Fruit fly (Drosophila melanogaster) whole organism, embryonic: ENCODE data around the gene CG18586.

Experiments
- ATbp ChIP-seq: fragments of 200-800 bp; sonication (Bioruptor generic); optimal IDR thresholded peaks from 2 replicates; lab custom pipeline; 2017; ENCODE audit warnings: missing biosample characterization, mild to moderate bottlenecking, missing genetic modification characterization, missing genetic modification reagents
- Atf-2 ChIP-seq: fragments of 200-800 bp; sonication (Bioruptor generic); optimal IDR thresholded peaks from 2 replicates; lab custom pipeline; 2016; ENCODE audit warnings: missing biosample characterization, missing genetic modification characterization
- Bdp1 ChIP-seq: fragments of 200-800 bp; sonication (Bioruptor generic); optimal IDR thresholded peaks from 3 replicates; lab custom pipeline; 2016; ENCODE audit warnings: missing biosample characterization, missing genetic modification characterization
- CG10565 ChIP-seq: fragments of 200-800 bp; sonication (Bioruptor generic); optimal IDR thresholded peaks from 3 replicates; lab custom pipeline; 2016; ENCODE audit warnings: missing biosample characterization, mild to moderate bottlenecking, missing genetic modification characterization
- CG11093 ChIP-seq: fragments of 200-800 bp; sonication (Bioruptor generic); IDR thresholded peaks from 3 replicates; pipeline ENCODE4 v1.3.6; 2022; ENCODE audit warnings: missing biosample characterization, missing genetic modification characterization
- CG12236 ChIP-seq: fragments of 200-800 bp; sonication (Bioruptor generic); optimal IDR thresholded peaks from 2 replicates; lab custom pipeline; 2016; ENCODE audit warnings: missing biosample characterization, missing genetic modification characterization
- CG12299 ChIP-seq: fragments of 200-800 bp; sonication (Bioruptor generic); optimal IDR thresholded peaks from 2 replicates; lab custom pipeline; 2018; ENCODE audit warnings: missing biosample characterization, mild to moderate bottlenecking, missing genetic modification characterization
- CG1647 ChIP-seq: fragments of 200-800 bp; sonication (Bioruptor generic); optimal IDR thresholded peaks from 3 replicates; lab custom pipeline; 2016; ENCODE audit warnings: missing biosample characterization, missing genetic modification characterization
- CG18262 ChIP-seq: fragments of 200-800 bp; optimal IDR thresholded peaks from 3 replicates; lab custom pipeline; 2019; ENCODE audit warnings: missing biosample characterization, mild to moderate bottlenecking, missing genetic modification characterization, moderate library complexity
- CG18764 ChIP-seq: fragments of 200-800 bp; sonication (Bioruptor generic); optimal IDR thresholded peaks from 3 replicates; lab custom pipeline; 2016; ENCODE audit warnings: missing biosample characterization, missing genetic modification characterization
- CG31441 ChIP-seq: fragments of 200-800 bp; sonication (Bioruptor generic); IDR thresholded peaks from 2 replicates; pipeline ENCODE4 v1.3.6; 2022; ENCODE audit warnings: missing biosample characterization, missing genetic modification characterization
- CG3838 ChIP-seq: fragments of 200-800 bp; sonication (Bioruptor generic); optimal IDR thresholded peaks from 3 replicates; lab custom pipeline; 2016; ENCODE audit warnings: missing biosample characterization, missing genetic modification characterization
- CG4424 ChIP-seq: fragments of 200-800 bp; sonication (Bioruptor generic); optimal IDR thresholded peaks from 3 replicates; lab custom pipeline; 2016; ENCODE audit warnings: missing biosample characterization, missing genetic modification characterization
- CG4820 ChIP-seq: fragments of 200-800 bp; sonication (Bioruptor generic); optimal IDR thresholded peaks from 3 replicates; lab custom pipeline; 2016; ENCODE audit warnings: missing biosample characterization, missing genetic modification characterization
- CG7271 ChIP-seq: fragments of 200-800 bp; sonication (Bioruptor generic); optimal IDR thresholded peaks from 2 replicates; lab custom pipeline; 2018; ENCODE audit warnings: missing biosample characterization, mild to moderate bottlenecking, missing genetic modification characterization, moderate library complexity
- CG7839 ChIP-seq: fragments of 200-800 bp; sonication (Bioruptor generic); optimal IDR thresholded peaks from 3 replicates; lab custom pipeline; 2018; ENCODE audit warnings: missing biosample characterization, mild to moderate bottlenecking, missing genetic modification characterization, moderate library complexity
- CG9215 ChIP-seq: fragments of 200-800 bp; sonication (Bioruptor generic); IDR thresholded peaks from 2 replicates; pipeline ENCODE4 v1.3.6; 2022; ENCODE audit warnings: missing biosample characterization, missing genetic modification characterization
- CG9437 ChIP-seq: fragments of 200-800 bp; sonication (Bioruptor generic); optimal IDR thresholded peaks from 2 replicates; lab custom pipeline; 2018; ENCODE audit warnings: missing biosample characterization, mild to moderate bottlenecking, missing genetic modification characterization
- D ChIP-seq, 2 experiments: fragments of 200-800 bp in 1 of 2; fragments of >200 bp in 1 of 2; sonication (Bioruptor generic) in 1 of 2; optimal IDR thresholded peaks; 2 replicates in 1 of 2; 3 replicates in 1 of 2; lab custom pipeline; 2017; ENCODE audit warnings: mild to moderate bottlenecking in 1 of 2, missing biosample characterization in 1 of 2, missing genetic modification characterization in 1 of 2, missing genetic modification reagents in 1 of 2
- D19A ChIP-seq: fragments of 200-800 bp; optimal IDR thresholded peaks from 3 replicates; lab custom pipeline; 2019; ENCODE audit warnings: missing biosample characterization, mild to moderate bottlenecking, missing genetic modification characterization, moderate library complexity
- E2f1 ChIP-seq: fragments of 200-800 bp; sonication (Bioruptor generic); IDR thresholded peaks from 2 replicates; pipeline ENCODE4 v1.3.6; 2022; ENCODE audit warnings: missing biosample characterization, missing genetic modification characterization
- Ets65A ChIP-seq: fragments of 200-800 bp; sonication (Bioruptor generic); peaks from one replicate; lab custom pipeline; 2016; ENCODE audit warnings: missing biosample characterization, missing genetic modification characterization
- Gug ChIP-seq: fragments of 200-800 bp; sonication (Bioruptor generic); IDR thresholded peaks from 4 replicates; pipeline ENCODE4 v1.3.6; 2022; ENCODE audit warnings: missing biosample characterization, missing genetic modification characterization
- Hr51 ChIP-seq, 2 experiments: fragments of 200-800 bp; sonication (Bioruptor generic); optimal IDR thresholded peaks; 2 replicates in 1 of 2; 3 replicates in 1 of 2; lab custom pipeline; 2016 to 2018; ENCODE audit warnings: missing biosample characterization in 2 of 2, missing genetic modification characterization in 2 of 2, mild to moderate bottlenecking in 1 of 2, moderate library complexity in 1 of 2
- Kr ChIP-seq: fragments of 200-800 bp; sonication (Bioruptor generic); optimal IDR thresholded peaks from 2 replicates; lab custom pipeline; 2017; ENCODE audit warnings: missing biosample characterization, mild to moderate bottlenecking, missing genetic modification characterization
- Med ChIP-seq: fragments of 200-800 bp; sonication (Bioruptor generic); peaks from one replicate; lab custom pipeline; 2016; ENCODE audit warnings: missing biosample characterization, missing genetic modification characterization, mild to moderate bottlenecking, inconsistent platforms, moderate library complexity
- Opbp ChIP-seq: fragments of 200-800 bp; sonication (Bioruptor generic); IDR thresholded peaks from 3 replicates; pipeline ENCODE4 v1.3.6; 2022; ENCODE audit warnings: missing biosample characterization, missing genetic modification characterization; ENCODE audit not compliant: partially characterized antibody
- Optix ChIP-seq: fragments of 200-800 bp; sonication (Bioruptor generic); IDR thresholded peaks from 3 replicates; pipeline ENCODE4 v1.3.6; 2022; ENCODE audit warnings: missing biosample characterization, missing genetic modification characterization
- PHDP ChIP-seq: fragments of 200-800 bp; sonication (Bioruptor generic); optimal IDR thresholded peaks from 3 replicates; lab custom pipeline; 2018; ENCODE audit warnings: missing biosample characterization, mild to moderate bottlenecking, missing genetic modification characterization, moderate library complexity
- Sry-β ChIP-seq: fragments of 200-800 bp; sonication (Bioruptor generic); optimal IDR thresholded peaks from 2 replicates; lab custom pipeline; 2018; ENCODE audit warnings: missing biosample characterization, mild to moderate bottlenecking, missing genetic modification characterization, moderate library complexity
- Sry-δ ChIP-seq: fragments of 200-800 bp; sonication (Bioruptor generic); optimal IDR thresholded peaks from 2 replicates; lab custom pipeline; 2016; ENCODE audit warnings: missing biosample characterization, missing genetic modification characterization
- Trl ChIP-seq, 3 experiments: fragments of >200 bp in 2 of 3; fragments of 200-800 bp in 1 of 3; sonication (Bioruptor generic) in 1 of 3; optimal IDR thresholded peaks; 2 replicates in 1 of 3; 3 replicates in 2 of 3; lab custom pipeline; 2016 to 2017; ENCODE audit warnings: missing biosample characterization in 1 of 3, missing genetic modification characterization in 1 of 3
- Xrp1 ChIP-seq: fragments of 200-800 bp; sonication (Bioruptor generic); IDR thresholded peaks from 2 replicates; pipeline ENCODE4 v1.3.6; 2022; ENCODE audit warnings: missing biosample characterization, missing genetic modification characterization
- ac ChIP-seq: fragments of 200-800 bp; sonication (Bioruptor generic); optimal IDR thresholded peaks from 3 replicates; lab custom pipeline; 2017; ENCODE audit warnings: missing biosample characterization, mild to moderate bottlenecking, missing genetic modification characterization
- bsh ChIP-seq, 2 experiments: fragments of 200-800 bp; sonication (Bioruptor generic); optimal IDR thresholded peaks; 2 replicates each; lab custom pipeline; 2017 to 2018; ENCODE audit warnings: mild to moderate bottlenecking in 2 of 2, missing biosample characterization in 2 of 2, missing genetic modification characterization in 2 of 2, moderate library complexity in 1 of 2
- corto ChIP-seq: fragments of 200-800 bp; sonication (Bioruptor generic); optimal IDR thresholded peaks from 2 replicates; lab custom pipeline; 2016; ENCODE audit warnings: missing biosample characterization, mild to moderate bottlenecking, missing genetic modification characterization, moderate library complexity
- eve ChIP-seq, 2 experiments: fragments of >200 bp; optimal IDR thresholded peaks; 2 replicates each; lab custom pipeline; 2017; ENCODE audit warnings: missing biosample characterization in 2 of 2, missing genetic modification characterization in 2 of 2
- fd102C ChIP-seq: fragments of 200-800 bp; sonication (Bioruptor generic); optimal IDR thresholded peaks from 2 replicates; lab custom pipeline; 2018; ENCODE audit warnings: missing biosample characterization, mild to moderate bottlenecking, missing genetic modification characterization, moderate library complexity
- gem ChIP-seq: fragments of 200-800 bp; sonication (Bioruptor generic); optimal IDR thresholded peaks from 2 replicates; lab custom pipeline; 2019; ENCODE audit warnings: missing biosample characterization, mild to moderate bottlenecking, missing genetic modification characterization, moderate library complexity
- hth ChIP-seq: fragments of >200 bp; optimal IDR thresholded peaks from 2 replicates; lab custom pipeline; 2017; ENCODE audit warnings: inconsistent platforms
- nerfin-1 ChIP-seq: fragments of 200-800 bp; sonication (Bioruptor generic); optimal IDR thresholded peaks from 3 replicates; lab custom pipeline; 2019; ENCODE audit warnings: missing biosample characterization, mild to moderate bottlenecking, missing genetic modification characterization, moderate library complexity
- scrt ChIP-seq: fragments of 200-800 bp; sonication (Bioruptor generic); optimal IDR thresholded peaks from 2 replicates; lab custom pipeline; 2018; ENCODE audit warnings: missing biosample characterization, mild to moderate bottlenecking, missing genetic modification characterization, moderate library complexity
- sens ChIP-seq: fragments of 200-800 bp; sonication (Bioruptor generic); peaks from one replicate; lab custom pipeline; 2016; ENCODE audit warnings: missing biosample characterization, missing genetic modification characterization
- tin ChIP-seq: fragments of 200-800 bp; sonication (Bioruptor generic); optimal IDR thresholded peaks from 3 replicates; lab custom pipeline; 2016; ENCODE audit warnings: missing biosample characterization, missing genetic modification characterization
- zen ChIP-seq: fragments of 200-800 bp; sonication (Bioruptor generic); optimal IDR thresholded peaks from 3 replicates; lab custom pipeline; 2018; ENCODE audit warnings: missing biosample characterization, mild to moderate bottlenecking, missing genetic modification characterization, moderate library complexity

CG18586 gene

DNA sequence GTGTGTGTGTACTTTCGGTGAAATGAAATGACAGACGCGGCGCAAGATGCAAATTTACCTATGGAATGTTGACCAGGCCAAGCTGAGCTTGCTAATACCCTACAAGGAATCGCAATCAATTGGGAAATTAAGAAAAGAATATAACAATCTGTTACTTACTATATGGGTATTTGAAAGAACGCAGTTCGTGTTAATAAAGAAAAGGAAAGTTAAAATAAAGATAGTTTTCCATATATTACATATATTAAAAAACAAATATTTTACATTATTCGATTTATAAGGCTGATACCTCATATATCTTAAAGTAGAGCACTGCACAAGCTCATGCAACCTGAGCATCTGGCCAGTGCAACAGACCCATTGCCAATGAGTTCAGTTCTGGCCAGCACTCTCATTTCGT is 21.5 kb upstream of the CG18586 start:
- no peak for TF ChIP-seq ATbp
- peak; percentile 6 for TF ChIP-seq corto
- TF ChIP-seq, all 482 proteins: peak for 1

dm6 chr3L:5855098-5855497 is 18.0 kb upstream of the CG18586 start:
- TF ChIP-seq Gug (GFP tag; lab: Robert Waterston, UW) (no peak), Xrp1 (GFP tag; lab: Robert Waterston, UW) (0 out of 2 replicates have a peak, but pooled peaks have one; percentile 9), sens (GFP tag; lab: Kevin White, UChicago) (peak; percentile 21), scrt (no peak), Hr51 (GFP tag; optimal IDR thresholded peaks at IDR 0.05; lab: Kevin White, UChicago) (no peak), D19A (tag; lab: Kevin White, UChicago) (peak; percentile 17), Ets65A (GFP tag; lab: Kevin White, UChicago) (peak; percentile 64)

DNA sequence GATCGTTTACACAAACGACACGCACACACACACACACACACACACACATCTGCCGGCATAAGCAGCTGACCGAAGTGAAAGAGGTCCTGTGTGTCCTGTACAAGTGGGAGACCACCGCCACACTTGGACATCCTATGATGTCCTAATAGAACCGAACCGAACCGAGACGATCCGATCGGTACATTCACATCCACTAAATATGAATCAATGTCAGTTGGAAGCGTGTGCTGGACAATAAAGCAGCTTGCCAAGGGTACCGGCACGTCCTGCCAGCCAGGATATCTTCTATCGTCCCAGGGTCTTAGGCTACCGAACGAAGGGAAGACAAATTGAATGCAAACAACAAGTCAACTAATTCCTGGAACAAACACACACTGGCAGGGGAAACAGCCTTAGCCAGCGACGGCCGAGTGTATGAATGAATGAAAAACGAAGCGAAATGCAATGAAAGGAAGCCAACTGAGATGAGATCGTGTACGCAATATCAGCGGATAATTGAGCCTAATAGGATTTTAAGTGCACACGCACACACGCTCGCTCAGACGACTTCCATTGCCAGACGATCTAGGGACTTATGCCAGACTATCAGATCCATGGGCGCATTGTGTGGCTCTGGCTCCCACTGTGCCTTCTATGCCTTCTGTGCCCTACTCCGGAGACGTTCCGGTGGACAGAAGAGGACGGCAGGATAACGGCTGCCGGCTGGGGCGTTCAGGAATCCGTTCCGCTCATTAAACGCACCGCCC is 16.9 kb upstream of the CG18586 start:
- no peak for TF ChIP-seq CG18262 (tag; lab: Kevin White, UChicago)
- TF ChIP-seq sens (GFP tag; lab: Kevin White, UChicago) = peak; percentile 57
- TF ChIP-seq CG11093 = no peak
- TF ChIP-seq zen (tag; lab: Kevin White, UChicago) = peak; percentile 96
- no peak for TF ChIP-seq Opbp
- TF ChIP-seq Kr = peak; percentile 60
- TF ChIP-seq fd102C (GFP tag; lab: Kevin White, UChicago) = no peak
- TF ChIP-seq hth = peak; percentile 78
- TF ChIP-seq Bdp1 = no peak
- TF ChIP-seq CG3838 (GFP tag; lab: Kevin White, UChicago) = no peak
- TF ChIP-seq Optix (GFP tag; lab: Robert Waterston, UW) = no peak
- TF ChIP-seq ac (GFP tag; lab: Kevin White, UChicago) = peak; percentile 33
- TF ChIP-seq D (optimal IDR thresholded peaks at IDR 0.05; lab: Kevin White, UChicago) = peak; percentile 94
- no peak for TF ChIP-seq D (GFP tag; optimal IDR thresholded peaks at IDR 0.05; lab: Kevin White, UChicago)
- TF ChIP-seq CG1647 (GFP tag; lab: Kevin White, UChicago) = no peak
- no peak for TF ChIP-seq PHDP (tag; lab: Kevin White, UChicago)
- TF ChIP-seq, all 482 proteins: peak for 6

dm6 chr3L:5856919-5857318 is 16.2 kb upstream of the CG18586 start:
- TF ChIP-seq CG4424 (GFP tag; lab: Kevin White, UChicago) (peak; percentile 49), Xrp1 (GFP tag; lab: Robert Waterston, UW) (peak; percentile 79), CG7839 (tag; lab: Kevin White, UChicago) (peak; percentile 45), CG31441 (GFP tag; lab: Robert Waterston, UW) (peak; percentile 50; the same call in 1 of the 2 replicates), Trl (optimal IDR thresholded peaks at IDR 0.05; lab: Kevin White, UChicago) (no peak), Trl (GFP tag; optimal IDR thresholded peaks at IDR 0.05; lab: Kevin White, UChicago) (peak; percentile 43), nerfin-1 (tag; lab: Kevin White, UChicago) (peak; percentile 11), CG12299 (tag; lab: Kevin White, UChicago) (no peak), CG4820 (peak; percentile 58), Med (GFP tag; lab: Kevin White, UChicago) (peak; percentile 55), Sry-δ (GFP tag; lab: Kevin White, UChicago) (no peak), tin (GFP tag; lab: Kevin White, UChicago) (peak; percentile 20), Sry-β (GFP tag; lab: Kevin White, UChicago) (no peak), bsh (GFP tag; optimal IDR thresholded peaks at IDR 0.05; lab: Kevin White, UChicago) (peak in 1 of 2 experiments; percentile 29), eve (GFP tag; optimal IDR thresholded peaks at IDR 0.05; lab: Kevin White, UChicago) (peak in 1 of 2 experiments; percentile 88), E2f1 (GFP tag; lab: Robert Waterston, UW) (no peak), CG7271 (tag; lab: Kevin White, UChicago) (peak; percentile 64), CG9215 (GFP tag; lab: Robert Waterston, UW) (no peak), CG9437 (GFP tag; lab: Kevin White, UChicago) (no peak), CG10565 (no peak), gem (peak; percentile 66), CG12236 (GFP tag; lab: Kevin White, UChicago) (peak; percentile 37), Atf-2 (peak; percentile 32), CG18764 (GFP tag; lab: Kevin White, UChicago) (no peak)
